Worm (Caenorhabditis elegans) whole organism, mixed stage, embryonic: Measurements from ENCODE around the gene lir-2.

Experiments
- ceh-39 ChIP-seq: fragments of 150-350 bp; optimal IDR thresholded peaks from 2 replicates; lab custom pipeline; 2014; ENCODE audit warnings: missing biosample characterization, missing genetic modification characterization
- elt-1 ChIP-seq: sonication (generic microtip); optimal IDR thresholded peaks from 2 replicates; lab custom pipeline; 2017; ENCODE audit warnings: missing genetic modification characterization, mild to moderate bottlenecking, missing compliant biosample characterization, antibody characterized with exemption, moderate library complexity, borderline replicate concordance; ENCODE audit not compliant: insufficient read depth
- hlh-1 ChIP-seq: fragments of 150-350 bp; optimal IDR thresholded peaks from 2 replicates; lab custom pipeline; 2014; ENCODE audit warnings: missing biosample characterization, missing genetic modification reagents, missing genetic modification characterization
- lin-13 ChIP-seq: fragments of 150-350 bp; optimal IDR thresholded peaks from 2 replicates; lab custom pipeline; 2014; ENCODE audit warnings: missing biosample characterization, missing genetic modification characterization
- lsy-2 ChIP-seq: fragments of 150-350 bp; optimal IDR thresholded peaks from 2 replicates; lab custom pipeline; 2014; ENCODE audit warnings: missing biosample characterization, missing genetic modification characterization
- mep-1 ChIP-seq: fragments of 150-350 bp; optimal IDR thresholded peaks from 2 replicates; lab custom pipeline; 2017; ENCODE audit warnings: missing biosample characterization, missing genetic modification reagents, missing genetic modification characterization, inconsistent platforms
- nhr-12 ChIP-seq: fragments of 150-350 bp; optimal IDR thresholded peaks from 2 replicates; lab custom pipeline; 2014; ENCODE audit warnings: missing biosample characterization, missing genetic modification characterization
- snpc-4 ChIP-seq: fragments of 150-350 bp; optimal IDR thresholded peaks from 2 replicates; lab custom pipeline; 2014; ENCODE audit warnings: missing biosample characterization, missing genetic modification characterization
- ztf-11 ChIP-seq: fragments of 150-350 bp; optimal IDR thresholded peaks from 2 replicates; lab custom pipeline; 2014; ENCODE audit warnings: missing biosample characterization, missing genetic modification characterization

DNA sequence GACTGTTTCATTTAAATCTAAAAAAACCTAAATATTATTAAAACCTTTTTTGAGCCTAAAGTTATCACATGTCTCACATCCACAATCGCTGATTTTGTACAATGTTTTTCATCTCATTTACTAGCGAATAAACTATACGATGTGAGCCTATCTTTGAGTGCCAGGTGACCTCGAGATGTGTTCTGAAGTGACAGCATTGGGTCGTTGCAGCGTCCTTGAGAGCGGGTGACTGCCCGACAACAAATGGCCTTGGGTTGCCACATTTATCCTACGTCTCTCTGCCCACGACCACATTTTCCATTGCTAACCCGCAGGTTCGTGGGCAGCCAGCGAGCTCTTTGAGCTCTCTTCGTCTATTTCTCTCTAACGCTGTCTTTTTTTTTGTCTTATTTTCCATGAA, at the start of gene lir-2:
- no peak for TF ChIP-seq snpc-4 (tag; lab: Kevin White, UChicago)
- no peak for TF ChIP-seq ztf-11 (tag; lab: Kevin White, UChicago)
- no peak for TF ChIP-seq nhr-12
- TF ChIP-seq lsy-2 (tag; lab: Kevin White, UChicago), result no peak
- TF ChIP-seq lin-13, result no peak
- no peak for TF ChIP-seq ceh-39 (tag; lab: Kevin White, UChicago)
- TF ChIP-seq mep-1 (tag; lab: Kevin White, UChicago), result no peak
- TF ChIP-seq hlh-1 (tag; lab: Kevin White, UChicago), result no peak
- TF ChIP-seq elt-1, result no peak
